Worm (Caenorhabditis elegans) whole organism, mixed stage, embryonic: Measurements from ENCODE around the gene clec-234.
A peak's percentile ranks its signal among the peaks of the same experiment; 100 is the strongest.

ENCODE experiments used
- M03D4.4 ChIP-seq: sonication (generic microtip); optimal IDR thresholded peaks from 2 replicates; lab custom pipeline; 2017; ENCODE audit warnings: mild to moderate bottlenecking, missing genetic modification characterization, missing compliant biosample characterization
- ces-1 ChIP-seq: fragments of 150-350 bp; optimal IDR thresholded peaks from 2 replicates; lab custom pipeline; 2014; ENCODE audit warnings: missing biosample characterization, missing genetic modification reagents, missing genetic modification characterization
- lin-13 ChIP-seq: fragments of 150-350 bp; optimal IDR thresholded peaks from 2 replicates; lab custom pipeline; 2014; ENCODE audit warnings: missing biosample characterization, missing genetic modification characterization
- nhr-237 ChIP-seq: fragments of 150-350 bp; optimal IDR thresholded peaks from 2 replicates; lab custom pipeline; 2014; ENCODE audit warnings: missing biosample characterization, missing genetic modification characterization
- sem-2 ChIP-seq: fragments of 200-800 bp; sonication (Bioruptor generic); optimal IDR thresholded peaks from 2 replicates; lab custom pipeline; 2018; ENCODE audit warnings: mild to moderate bottlenecking, missing genetic modification characterization, missing compliant biosample characterization
- unc-120 ChIP-seq: sonication (generic microtip); optimal IDR thresholded peaks from 2 replicates; lab custom pipeline; 2017; ENCODE audit warnings: missing genetic modification characterization, missing compliant biosample characterization; ENCODE audit not compliant: poor library complexity, severe bottlenecking

DNA sequence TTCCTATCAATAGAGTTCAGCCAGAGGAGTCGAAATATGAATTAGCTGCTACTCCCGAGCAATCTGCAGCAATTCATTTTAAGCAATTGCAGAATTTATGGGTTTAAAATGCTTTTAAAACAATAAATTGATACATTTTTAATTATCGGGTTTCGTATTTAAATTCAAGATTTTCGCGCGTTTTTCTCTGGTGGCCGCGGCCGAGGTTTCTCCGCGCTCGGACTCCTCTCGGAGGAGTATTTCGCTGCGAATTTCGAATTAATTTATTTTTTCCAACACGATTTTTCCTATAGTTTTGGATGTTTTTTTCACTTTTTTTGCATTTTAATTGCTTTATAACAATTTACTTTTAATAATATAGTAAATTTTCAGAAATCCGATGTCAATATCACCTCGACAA lies 31.9 kb downstream of the clec-234 start, which contains the start of gene F13A7.14:
- no peak for TF ChIP-seq sem-2 (GFP tag; lab: Kevin White, UChicago)
- TF ChIP-seq M03D4.4 (tag; lab: Kevin White, UChicago): no peak
- TF ChIP-seq unc-120 (tag; lab: Kevin White, UChicago): no peak
- peak; percentile 52 for TF ChIP-seq ces-1 (GFP tag; lab: Kevin White, UChicago)
- TF ChIP-seq lin-13 (tag; lab: Kevin White, UChicago): peak; percentile 22
- peak; percentile 47 for TF ChIP-seq nhr-237 (tag; lab: Kevin White, UChicago)
